Fruit fly (Drosophila melanogaster): ENCODE measurements around the gene CG33773.

CG33773 gene

DNA sequence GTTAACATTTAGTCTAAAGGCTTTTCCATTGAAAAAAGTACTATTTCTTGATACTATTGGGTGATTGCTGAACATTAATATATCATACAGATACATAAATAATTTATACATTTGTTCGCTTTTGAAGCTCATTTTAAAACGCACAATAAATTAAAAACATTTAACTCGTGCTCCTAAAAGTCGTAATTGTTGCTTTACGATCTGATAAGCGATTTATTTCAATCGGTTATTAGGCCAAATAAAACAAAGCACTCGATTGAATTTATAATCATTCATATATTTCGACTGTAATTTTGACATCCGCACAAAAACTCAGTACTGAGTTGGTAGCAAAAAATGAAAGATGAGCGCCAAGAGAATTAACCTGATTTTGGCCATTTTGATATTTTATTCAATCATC is at the start of gene CG33773:
Gene CG33773 (plus strand): TSS at position 301 of the 400 bp plus-strand sequence.
- no peak for TF ChIP-seq CG17801 (GFP tag; optimal IDR thresholded peaks at IDR 0.05; ENCODE audit: partially characterized antibody)

DNA sequence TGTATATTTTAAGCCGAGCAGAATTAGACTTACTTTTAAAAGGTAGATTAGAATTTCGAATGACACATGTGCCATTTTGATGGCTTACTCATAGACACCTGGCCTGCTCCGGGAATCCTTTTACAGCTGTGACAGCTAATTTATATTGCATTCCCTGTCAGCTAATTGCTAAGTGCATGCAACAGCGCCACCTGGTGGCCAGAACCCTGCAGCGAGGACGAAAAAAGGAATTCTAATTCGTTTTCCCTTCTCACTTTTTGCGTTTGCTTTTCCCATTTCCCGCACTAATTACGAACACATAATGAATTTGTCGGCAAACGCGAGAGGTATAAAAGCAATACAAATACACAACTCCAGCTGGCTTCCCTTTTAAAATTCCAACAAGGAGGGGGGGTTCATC is 45.2 kb upstream of the CG33773 start, which contains the start of gene CG31008:
Gene CG31008 (minus strand): TSS at position 59 of the 400 bp plus-strand sequence.
- TF ChIP-seq CG17801 (GFP tag; optimal IDR thresholded peaks at IDR 0.05; ENCODE audit: partially characterized antibody), result no peak

DNA sequence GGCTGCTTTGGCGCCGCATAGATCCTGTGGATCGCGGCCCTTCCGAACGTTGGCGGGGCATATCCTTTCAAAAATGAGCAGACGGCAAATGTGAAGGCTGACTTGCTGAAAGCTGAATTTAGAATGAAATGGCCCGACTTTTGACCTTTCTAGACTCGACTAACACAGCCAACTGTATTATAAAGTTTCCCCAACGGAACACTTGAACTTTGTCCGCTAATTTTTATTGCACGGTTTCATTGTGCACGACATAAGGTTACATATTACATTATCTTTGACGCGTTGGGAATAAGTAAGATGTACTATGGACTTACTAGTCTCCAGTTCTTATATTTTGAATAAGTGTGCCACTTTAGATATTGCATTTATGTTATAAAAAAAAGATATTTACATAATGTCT is 42.8 kb upstream of the CG33773 start, which contains the start of gene CG31007:
Gene CG31007 (minus strand): TSS at position 101 of the 400 bp plus-strand sequence.
- no peak for TF ChIP-seq CG17801 (GFP tag; optimal IDR thresholded peaks at IDR 0.05; ENCODE audit: partially characterized antibody)

DNA sequence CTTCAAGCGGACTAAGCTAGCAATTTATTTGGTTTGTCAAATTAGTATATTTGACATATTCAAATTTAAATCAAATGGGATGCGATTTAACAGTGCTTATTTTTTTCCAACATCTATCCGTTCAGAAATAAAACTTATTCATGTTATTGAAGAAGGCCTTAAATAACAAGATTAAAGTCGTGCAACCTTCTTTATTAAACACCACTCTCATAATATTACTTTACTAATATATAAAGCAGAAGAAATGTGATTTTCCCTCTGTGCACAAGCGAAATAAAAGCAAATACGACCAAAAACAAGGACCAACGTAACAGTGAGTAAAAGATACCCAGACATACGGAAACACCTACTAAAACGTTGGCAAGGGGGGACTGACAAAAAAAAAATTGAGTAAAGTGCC is 28.5 kb upstream of the CG33773 start:
- TF ChIP-seq CG17801 (GFP tag; optimal IDR thresholded peaks at IDR 0.05; ENCODE audit: partially characterized antibody), result no peak

DNA sequence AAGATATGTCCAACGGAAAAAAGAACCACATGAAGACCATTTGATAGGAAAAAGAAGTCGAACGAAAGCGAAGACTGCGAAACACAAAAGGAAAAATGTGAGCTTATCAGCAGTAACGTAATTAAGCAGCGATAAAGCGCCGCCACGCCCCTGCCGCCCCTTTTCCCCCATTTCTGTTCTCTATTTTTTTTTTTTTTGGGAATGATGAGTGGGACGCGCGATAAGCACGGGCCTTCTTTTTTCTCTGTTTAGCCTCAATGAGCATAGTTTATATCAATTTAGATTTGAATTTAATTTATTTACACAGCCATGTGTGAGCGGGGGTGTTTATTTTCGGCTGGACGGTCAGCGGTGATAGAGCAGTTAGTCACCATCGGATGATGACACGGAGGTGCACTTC is 25.1 kb upstream of the CG33773 start:
- TF ChIP-seq CG17801 (GFP tag; optimal IDR thresholded peaks at IDR 0.05; ENCODE audit: partially characterized antibody), result no peak

DNA sequence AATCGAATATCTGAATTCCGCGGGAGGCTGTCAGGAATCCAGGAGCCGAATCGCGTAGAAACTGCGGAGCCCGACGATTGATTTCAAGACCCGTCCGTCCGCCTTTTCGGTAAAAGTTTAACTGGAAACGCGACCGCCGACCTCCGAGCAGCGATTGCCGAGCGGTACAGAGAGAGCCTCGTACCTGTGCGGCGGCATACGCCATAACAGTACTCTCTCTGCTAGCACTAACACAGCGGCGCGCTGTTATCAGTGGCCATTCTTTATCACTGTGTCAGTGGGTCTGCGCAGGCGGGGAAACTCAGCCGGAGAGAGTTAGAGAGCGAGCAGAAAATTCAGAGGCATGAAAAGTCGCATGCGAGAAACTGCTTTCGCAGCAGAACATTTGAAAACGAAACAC is 18.4 kb upstream of the CG33773 start, which contains the start of gene 5-HT7:
Gene 5-HT7 (minus strand): TSS at position 161 of the 400 bp plus-strand sequence.
- TF ChIP-seq CG17801 (GFP tag; optimal IDR thresholded peaks at IDR 0.05; ENCODE audit: partially characterized antibody), result no peak

DNA sequence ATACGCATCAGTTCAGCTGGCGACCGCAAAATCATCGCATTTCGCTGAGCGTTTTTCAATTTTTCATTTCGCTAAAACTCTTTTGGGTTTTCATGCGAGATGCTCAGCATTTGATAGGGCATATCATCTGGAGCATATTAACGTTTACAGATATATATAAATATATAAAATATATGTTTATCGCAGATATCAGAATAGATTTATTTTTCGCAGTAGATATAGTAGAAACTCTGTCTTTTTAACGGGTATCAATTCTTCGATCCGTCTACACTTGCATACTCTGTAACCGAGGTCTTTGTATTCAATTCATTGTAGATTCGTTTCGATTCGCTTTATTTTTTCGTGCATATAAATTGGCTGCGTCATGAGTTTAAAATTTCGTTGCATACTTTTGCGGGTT is 15.5 kb upstream of the CG33773 start:
- no peak for TF ChIP-seq CG17801 (GFP tag; optimal IDR thresholded peaks at IDR 0.05; ENCODE audit: partially characterized antibody)

DNA sequence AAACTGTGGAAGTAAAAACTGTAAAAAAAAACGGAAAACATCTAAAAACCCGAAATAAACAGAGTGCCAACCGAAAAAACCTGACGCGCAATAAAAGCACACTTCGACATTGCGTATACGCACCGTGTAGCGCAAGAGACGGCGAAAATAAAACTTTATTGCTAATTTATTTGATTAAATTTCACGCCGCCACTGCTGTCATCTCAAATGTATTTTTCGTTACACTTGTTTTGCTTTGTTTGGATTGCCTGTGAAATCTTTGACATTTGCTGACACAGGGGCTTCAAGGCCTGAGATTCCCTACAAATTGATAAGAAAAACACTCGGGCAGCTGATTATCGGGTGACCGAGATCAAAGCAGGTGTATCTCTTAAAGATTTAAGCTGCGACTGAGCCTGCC is 14.4 kb upstream of the CG33773 start:
- TF ChIP-seq CG17801 (GFP tag; optimal IDR thresholded peaks at IDR 0.05; ENCODE audit: partially characterized antibody), result no peak

DNA sequence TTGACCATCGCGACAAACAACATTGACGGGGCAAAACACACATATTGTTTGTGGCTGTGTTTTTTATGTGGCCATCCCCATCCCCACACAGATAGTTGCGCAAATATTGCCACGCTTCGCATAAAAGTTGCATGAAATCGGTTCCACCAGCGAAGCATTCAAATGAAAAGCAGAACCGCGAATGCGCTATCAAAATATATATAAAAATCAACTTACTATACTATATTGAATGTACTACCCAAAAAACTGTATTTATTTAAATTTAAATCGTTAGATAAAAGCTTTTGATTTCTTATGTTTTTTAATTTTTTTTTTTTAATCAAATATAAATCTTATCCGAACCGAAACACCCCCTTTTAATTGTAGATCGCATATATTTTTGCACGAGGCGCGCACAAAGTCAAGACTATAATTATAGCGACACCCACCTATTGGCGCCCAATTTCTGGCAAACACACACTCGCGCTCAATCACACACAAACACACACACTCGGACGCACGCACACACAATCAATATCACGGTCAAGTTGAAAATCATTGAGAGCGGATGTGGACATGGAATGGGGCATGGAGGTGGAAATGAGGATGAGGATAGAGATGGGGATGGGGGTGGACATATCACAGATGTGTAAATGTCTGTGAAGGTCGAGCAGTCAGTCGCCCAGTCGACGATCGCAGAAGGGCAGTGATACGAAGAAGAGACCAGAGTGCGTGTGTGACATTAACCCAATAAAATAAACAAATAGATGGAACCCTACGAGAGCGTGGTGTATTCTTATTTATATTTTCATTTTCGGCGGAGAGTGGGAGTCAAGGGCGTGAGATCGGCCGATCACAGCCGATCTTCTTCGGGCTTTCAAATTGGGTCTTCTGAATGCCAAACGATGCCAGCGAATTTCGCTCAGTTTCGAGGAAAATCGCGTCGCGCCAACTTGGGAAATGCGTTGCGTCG is 3.6 kb downstream of the CG33773 start, which contains the start of gene CanA1:
Gene CanA1 (plus strand): TSS at position 902 of the 952 bp plus-strand sequence.
- TF ChIP-seq CG17801 (GFP tag; optimal IDR thresholded peaks at IDR 0.05; ENCODE audit: partially characterized antibody), result no peak

DNA sequence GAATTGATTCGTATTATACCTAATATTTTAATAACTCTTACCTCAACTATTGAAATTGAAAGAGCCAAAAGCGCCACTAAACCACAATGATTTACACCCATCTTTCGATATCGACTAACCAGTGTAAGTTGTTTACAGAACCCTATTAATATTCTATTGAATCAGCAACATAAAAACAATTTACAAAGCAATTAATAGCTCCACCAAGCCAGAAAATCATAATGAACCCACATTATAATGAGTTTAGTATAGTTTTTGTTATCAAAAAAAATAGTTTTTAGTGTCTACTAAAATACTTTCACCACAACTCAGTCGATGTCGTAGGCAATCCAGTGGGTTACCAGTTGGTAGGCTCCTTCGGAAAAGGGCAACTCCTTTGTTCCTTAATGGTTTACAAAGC is 9.9 kb downstream of the CG33773 start, which contains the start of gene CG33920:
Gene CG33920 (minus strand): TSS at position 101 of the 400 bp plus-strand sequence.
- TF ChIP-seq CG17801 (GFP tag; optimal IDR thresholded peaks at IDR 0.05; ENCODE audit: partially characterized antibody), result no peak

DNA sequence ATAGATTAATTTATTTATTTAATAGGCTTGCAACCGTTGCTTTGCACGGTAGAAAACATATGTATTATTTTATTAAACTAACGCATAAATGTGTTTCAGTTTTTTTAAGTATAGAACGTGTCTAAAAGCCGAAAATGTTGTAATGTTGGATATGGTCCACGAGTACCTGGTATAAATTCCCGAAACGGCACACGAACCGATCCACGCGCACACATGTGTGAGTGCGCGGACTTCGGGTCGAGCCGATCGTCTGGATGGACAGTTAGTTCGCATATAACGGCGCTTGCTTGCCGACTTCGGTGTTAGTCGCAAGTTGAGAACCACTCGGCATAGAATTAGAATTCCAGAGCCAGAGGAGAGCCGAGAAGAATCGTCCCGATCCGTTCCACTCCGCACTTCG is 13.5 kb downstream of the CG33773 start, which contains the start of gene Alp4:
Gene Alp4 (plus strand): TSS at position 301 of the 400 bp plus-strand sequence.
- no peak for TF ChIP-seq CG17801 (GFP tag; optimal IDR thresholded peaks at IDR 0.05; ENCODE audit: partially characterized antibody)

DNA sequence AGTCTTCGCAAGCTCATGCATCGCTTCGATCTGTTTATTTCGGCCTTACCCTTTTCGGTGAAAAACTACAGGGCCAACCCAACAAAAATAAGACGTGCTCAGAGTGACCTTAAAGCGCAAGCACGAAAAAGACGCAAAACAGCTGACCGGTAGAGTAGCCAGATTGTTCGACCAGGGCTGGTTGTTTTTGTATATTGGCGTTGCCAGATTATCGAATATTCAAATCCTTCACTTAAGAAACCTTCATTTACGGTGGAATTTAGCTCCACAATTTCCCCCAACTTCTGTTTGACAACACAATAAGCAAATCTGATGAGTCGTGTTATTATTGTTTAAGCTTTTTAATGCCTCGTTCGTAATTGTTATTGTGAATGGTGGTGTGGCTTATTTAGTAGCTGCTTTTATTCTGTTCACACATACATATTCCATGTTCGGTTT is 18.7 kb downstream of the CG33773 start, which contains the start of gene Chchd3:
Gene Chchd3 (minus strand): TSS at position 132 of the 438 bp plus-strand sequence.
- no peak for TF ChIP-seq CG17801 (GFP tag; optimal IDR thresholded peaks at IDR 0.05; ENCODE audit: partially characterized antibody)

DNA sequence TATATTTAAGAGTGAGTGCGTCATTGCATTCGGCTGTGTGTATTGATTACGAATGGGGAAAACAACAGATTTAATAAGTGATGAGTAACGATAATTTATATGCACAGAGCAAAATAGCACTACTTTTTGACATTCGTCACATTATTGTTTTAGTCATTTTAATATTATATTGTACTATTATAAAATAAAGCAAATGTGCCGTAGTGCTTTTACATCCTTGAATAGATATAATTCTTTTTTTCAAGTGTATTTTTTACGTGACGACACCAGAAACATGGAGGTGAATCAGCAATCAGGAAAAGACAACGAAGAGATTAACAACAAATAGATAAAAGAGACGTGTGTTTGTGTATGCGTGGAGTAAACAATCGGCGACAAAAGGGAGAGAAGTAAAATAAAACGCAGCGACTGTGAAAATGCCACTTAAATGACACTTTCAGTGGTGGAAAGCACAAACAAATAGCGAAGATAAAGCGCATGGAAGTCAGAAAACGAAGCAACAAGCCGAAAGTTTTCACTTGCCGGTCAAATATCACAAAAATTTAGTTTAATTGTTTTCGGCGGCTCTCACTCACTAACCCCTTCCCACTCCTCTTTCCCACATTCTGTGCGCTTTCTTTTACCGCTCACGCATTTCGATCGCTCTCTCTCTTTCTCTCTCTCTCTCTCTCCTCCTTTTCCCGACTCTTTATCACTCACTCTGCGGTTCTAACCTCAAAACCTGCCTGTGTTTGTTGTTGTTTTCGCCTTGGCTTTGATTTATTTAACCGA is 24.1 kb downstream of the CG33773 start:
- TF ChIP-seq CG17801 (GFP tag; optimal IDR thresholded peaks at IDR 0.05; ENCODE audit: partially characterized antibody), result peak; percentile 91

DNA sequence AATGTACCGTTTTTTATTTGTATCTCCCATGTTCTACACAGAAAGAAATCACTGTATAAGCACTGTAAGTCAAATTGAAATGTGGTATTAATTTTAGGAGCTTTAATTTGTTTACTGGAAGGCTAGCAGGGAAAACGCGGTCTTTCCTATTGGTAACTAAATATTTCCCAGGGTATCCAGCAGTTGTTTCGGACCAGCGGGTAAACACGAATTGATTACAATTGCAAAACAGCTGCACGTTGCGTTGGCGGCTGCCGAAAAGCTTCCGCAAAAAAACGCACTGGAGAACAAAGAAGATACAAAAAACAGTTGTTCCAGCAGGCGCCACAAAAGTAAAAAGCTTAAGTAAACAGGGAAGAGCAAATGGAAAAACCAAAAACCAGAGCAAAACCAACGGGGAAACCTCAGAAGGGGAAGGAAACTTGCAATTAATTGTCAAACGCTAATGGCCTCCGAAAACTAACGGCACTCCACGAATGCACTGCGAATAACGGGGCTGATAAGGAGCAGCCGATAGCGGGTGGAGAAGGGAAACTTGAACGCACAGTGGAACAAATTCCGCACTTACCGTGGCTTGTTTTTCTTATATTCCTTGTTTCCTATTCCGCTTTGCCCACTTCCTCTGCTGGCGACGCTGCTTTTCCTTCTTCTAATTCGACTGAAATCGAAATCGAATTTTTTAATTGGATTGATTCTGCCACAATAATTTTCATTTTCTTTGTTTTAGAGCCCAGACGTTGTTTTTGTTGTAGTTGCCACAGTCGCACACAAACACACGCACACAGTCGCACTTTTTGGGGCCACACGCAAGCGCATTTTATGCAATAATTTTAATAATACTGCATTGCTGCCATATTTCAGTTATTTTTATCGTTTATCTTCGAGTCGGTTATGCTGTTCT is 24.9 kb downstream of the CG33773 start:
- no peak for TF ChIP-seq CG17801 (GFP tag; optimal IDR thresholded peaks at IDR 0.05; ENCODE audit: partially characterized antibody)

Data from ovary, adult (tissue).